Fruit fly (Drosophila melanogaster): ENCODE measurements around the gene MED6.

The MED6 gene

dm6 chr3R:9747900-9748663 is 20.7 kb downstream of the MED6 start (continued):
- TF ChIP-seq CG10462 (GFP tag; optimal IDR thresholded peaks at IDR 0.05): no peak
- TF ChIP-seq Hr39 (optimal IDR thresholded peaks at IDR 0.05): no peak
- no peak for TF ChIP-seq CG10209 (GFP tag; optimal IDR thresholded peaks at IDR 0.05)
- peak; percentile 15 for TF ChIP-seq Myb (GFP tag; optimal IDR thresholded peaks at IDR 0.05)
- peak; percentile 70 for TF ChIP-seq CG4617 (GFP tag; optimal IDR thresholded peaks at IDR 0.05; ENCODE audit: borderline replicate concordance)
- no peak for TF ChIP-seq Dbx (GFP tag; IDR thresholded peaks at IDR 0.05)

- TF ChIP-seq sens (GFP tag): no peak
- peak; percentile 42 for TF ChIP-seq BEAF-32 (GFP tag; optimal IDR thresholded peaks at IDR 0.05)
Observed at dm6 chr3R:9747875-9747899, 21.1 kb downstream of the MED6 start, which contains the start of gene PpD3. TSS of gene PpD3 (plus strand) at chr3R:9747875.

dm6 chr3R:9747272-9747874 is 21.4 kb downstream of the MED6 start, which contains the start of gene CG12948:
TSS of gene CG12948 (minus strand) at chr3R:9747744.
- TF ChIP-seq Scr (GFP tag; IDR thresholded peaks at IDR 0.05; ENCODE audit: partially characterized antibody) (peak; percentile 96), Hsf (GFP tag; optimal IDR thresholded peaks at IDR 0.05) (peak; percentile 54), CG12219 (GFP tag; optimal IDR thresholded peaks at IDR 0.05) (peak; percentile 4), CG12391 (tag; optimal IDR thresholded peaks at IDR 0.05) (peak; percentile 70), gro (GFP tag; optimal IDR thresholded peaks at IDR 0.05) (peak; percentile 55), Stat92E (GFP tag; optimal IDR thresholded peaks at IDR 0.05) (no peak), Antp (GFP tag; optimal IDR thresholded peaks at IDR 0.05) (peak; percentile 41), CG3726 (GFP tag; IDR thresholded peaks at IDR 0.05) (no peak), pho (GFP tag; optimal IDR thresholded peaks at IDR 0.05) (peak; percentile 40), sens (GFP tag) (peak; percentile 90), CG14014 (GFP tag; IDR thresholded peaks at IDR 0.05) (peak; percentile 53), odd (GFP tag; optimal IDR thresholded peaks at IDR 0.05) (no peak), CG3281 (GFP tag; optimal IDR thresholded peaks at IDR 0.05) (peak; percentile 71), CG13424 (tag; optimal IDR thresholded peaks at IDR 0.05) (peak; percentile 69), MBD-R2 (GFP tag; IDR thresholded peaks at IDR 0.05) (peak; percentile 71), vvl (GFP tag; IDR thresholded peaks at IDR 0.05) (peak; percentile 69), CG17186 (GFP tag; optimal IDR thresholded peaks at IDR 0.05) (no peak), danr (GFP tag; IDR thresholded peaks at IDR 0.05) (no peak), al (GFP tag; IDR thresholded peaks at IDR 0.05) (peak; percentile 42; the same call in 1 of the 2 replicates), CG13775 (GFP tag; optimal IDR thresholded peaks at IDR 0.05) (peak; percentile 57), CG17361 (GFP tag; IDR thresholded peaks at IDR 0.05) (no peak; the same call in 1 of the 3 replicates), CG31365 (tag; optimal IDR thresholded peaks at IDR 0.05) (peak; percentile 19), CG8765 (GFP tag; IDR thresholded peaks at IDR 0.05) (no peak), Camta (GFP tag; optimal IDR thresholded peaks at IDR 0.05) (peak; percentile 48), gcm (GFP tag; optimal IDR thresholded peaks at IDR 0.05) (no peak), Xbp1 (GFP tag; optimal IDR thresholded peaks at IDR 0.05) (peak; percentile 55), ci (GFP tag; IDR thresholded peaks at IDR 0.05) (peak; percentile 47; the same call in 1 of the 3 replicates), sim (GFP tag; IDR thresholded peaks at IDR 0.05) (no peak), CTCF (GFP tag; optimal IDR thresholded peaks at IDR 0.05) (no peak), CG30403 (GFP tag; optimal IDR thresholded peaks at IDR 0.05) (peak; percentile 72), B-H2 (GFP tag; optimal IDR thresholded peaks at IDR 0.05) (peak; percentile 66), CG7556 (GFP tag; optimal IDR thresholded peaks at IDR 0.05) (no peak), ken (GFP tag; IDR thresholded peaks at IDR 0.05) (no peak), CG4730 (GFP tag; IDR thresholded peaks at IDR 0.05) (no peak), CHES-1-like (GFP tag; optimal IDR thresholded peaks at IDR 0.05) (peak; percentile 11), CG14441 (GFP tag; IDR thresholded peaks at IDR 0.05) (0 out of 2 replicates have a peak, but pooled peaks have one; percentile 10), CG11247 (GFP tag; IDR thresholded peaks at IDR 0.05) (peak; percentile 18; the same call in 1 of the 2 replicates), insv (GFP tag; optimal IDR thresholded peaks at IDR 0.05) (peak in 1 of 2 experiments; percentile 32), vfl (GFP tag; optimal IDR thresholded peaks at IDR 0.05) (peak; percentile 39), Fer3 (tag; optimal IDR thresholded peaks at IDR 0.05) (peak; percentile 55), tgo (GFP tag; IDR thresholded peaks at IDR 0.05) (0 out of 3 replicates have a peak, but pooled peaks have one; percentile 40)
